Fruit fly (Drosophila melanogaster): ENCODE measurements around the gene CG1571.

CG1571 gene

dm6 chrX:8120939-8121338 is 45.3 kb downstream of the CG1571 start, which contains the start of gene CG2260 (continued):
- TF ChIP-seq al (GFP tag; IDR thresholded peaks at IDR 0.05): no peak
- TF ChIP-seq br (optimal IDR thresholded peaks at IDR 0.05): no peak
- TF ChIP-seq Dad (GFP tag; optimal IDR thresholded peaks at IDR 0.05): no peak
- no peak for TF ChIP-seq CG1647 (GFP tag; optimal IDR thresholded peaks at IDR 0.05)
- no peak for TF ChIP-seq CG16813 (GFP tag; IDR thresholded peaks at IDR 0.05; ENCODE audit: partially characterized antibody)
- no peak for TF ChIP-seq luna (GFP tag; optimal IDR thresholded peaks at IDR 0.05)
- TF ChIP-seq scrt (GFP tag; optimal IDR thresholded peaks at IDR 0.05): peak; percentile 20
- peak; percentile 13 for TF ChIP-seq CG10267 (tag; optimal IDR thresholded peaks at IDR 0.05)
- peak; percentile 49 for TF ChIP-seq cwo (GFP tag; optimal IDR thresholded peaks at IDR 0.05)
- TF ChIP-seq CG2889 (GFP tag; IDR thresholded peaks at IDR 0.05): no peak
- TF ChIP-seq MTF-1 (GFP tag; optimal IDR thresholded peaks at IDR 0.05; ENCODE audit: borderline replicate concordance): no peak
- TF ChIP-seq CG10543 (GFP tag; optimal IDR thresholded peaks at IDR 0.05): no peak
- TF ChIP-seq Dll (GFP tag; IDR thresholded peaks at IDR 0.05; ENCODE audit: partially characterized antibody): 0 out of 4 replicates have a peak, but pooled peaks have one; percentile 20
- no peak for TF ChIP-seq CG14965 (GFP tag; optimal IDR thresholded peaks at IDR 0.05; ENCODE audit: borderline replicate concordance)
- no peak for TF ChIP-seq ken (GFP tag; IDR thresholded peaks at IDR 0.05)
- no peak for TF ChIP-seq E2f1 (GFP tag; IDR thresholded peaks at IDR 0.05)
- TF ChIP-seq unc-4 (GFP tag; IDR thresholded peaks at IDR 0.05; ENCODE audit: partially characterized antibody): peak; percentile 40
- TF ChIP-seq CG31388 (GFP tag; optimal IDR thresholded peaks at IDR 0.05): no peak
- TF ChIP-seq gsb (GFP tag; IDR thresholded peaks at IDR 0.05): no peak
- TF ChIP-seq BEAF-32 (GFP tag; optimal IDR thresholded peaks at IDR 0.05): peak; percentile 43
- no peak for TF ChIP-seq Hmr (GFP tag; optimal IDR thresholded peaks at IDR 0.05)
- TF ChIP-seq vnd (GFP tag; IDR thresholded peaks at IDR 0.05; ENCODE audit: partially characterized antibody): no peak
- TF ChIP-seq CG16779 (GFP tag; IDR thresholded peaks at IDR 0.05): no peak
- TF ChIP-seq Xrp1 (GFP tag; IDR thresholded peaks at IDR 0.05): no peak
- no peak for TF ChIP-seq Hsf (GFP tag; optimal IDR thresholded peaks at IDR 0.05)
- TF ChIP-seq CG6765 (GFP tag; optimal IDR thresholded peaks at IDR 0.05): no peak
- TF ChIP-seq CG15514 (GFP tag; optimal IDR thresholded peaks at IDR 0.05): peak; percentile 75
- TF ChIP-seq GATAe (GFP tag; conservative IDR thresholded peaks at IDR 0.05): no peak
- no peak for TF ChIP-seq ems (GFP tag; optimal IDR thresholded peaks at IDR 0.05)
- no peak for TF ChIP-seq Spps (tag; optimal IDR thresholded peaks at IDR 0.05)
- TF ChIP-seq stwl (tag; optimal IDR thresholded peaks at IDR 0.05): peak; percentile 52
- no peak for TF ChIP-seq salm (tag; optimal IDR thresholded peaks at IDR 0.05)
- TF ChIP-seq CG6689 (GFP tag; IDR thresholded peaks at IDR 0.05): no peak

- TF ChIP-seq sens (GFP tag) (peak; percentile 79), ATbp (GFP tag; optimal IDR thresholded peaks at IDR 0.05) (peak; percentile 11), nmo (GFP tag; optimal IDR thresholded peaks at IDR 0.05) (peak; percentile 60), CG42726 (GFP tag; IDR thresholded peaks at IDR 0.05; ENCODE audit: partially characterized antibody) (no peak), luna (GFP tag; optimal IDR thresholded peaks at IDR 0.05) (no peak), mam (GFP tag; optimal IDR thresholded peaks at IDR 0.05) (no peak), CG9727 (GFP tag; optimal IDR thresholded peaks at IDR 0.05) (peak; percentile 40), CG18262 (tag; optimal IDR thresholded peaks at IDR 0.05) (peak; percentile 56), CG2678 (tag; optimal IDR thresholded peaks at IDR 0.05) (peak; percentile 21), CG2712 (tag; optimal IDR thresholded peaks at IDR 0.05) (peak; percentile 43), CG17361 (GFP tag; IDR thresholded peaks at IDR 0.05) (0 out of 3 replicates have a peak, but pooled peaks have one; percentile 29), zfh1 (GFP tag; IDR thresholded peaks at IDR 0.05) (0 out of 3 replicates have a peak, but pooled peaks have one; percentile 4), CG6272 (GFP tag; IDR thresholded peaks at IDR 0.05) (no peak), D19A (tag; optimal IDR thresholded peaks at IDR 0.05) (peak; percentile 21), Taf1 (GFP tag; IDR thresholded peaks at IDR 0.05) (no peak), trem (tag; optimal IDR thresholded peaks at IDR 0.05) (peak; percentile 11), CG15696 (tag; optimal IDR thresholded peaks at IDR 0.05) (peak; percentile 11), CG1529 (GFP tag; optimal IDR thresholded peaks at IDR 0.05) (peak; percentile 14), Hand (GFP tag; optimal IDR thresholded peaks at IDR 0.05) (no peak), CG4820 (GFP tag; optimal IDR thresholded peaks at IDR 0.05) (peak; percentile 10)
These were observed 47.2 kb downstream of the CG1571 start for dm6 chrX:8122834-8123233.
